Worm (Caenorhabditis elegans) whole organism, young adult: Measurements from ENCODE around the gene C26B9.2.

Experiments
- B0019.2 ChIP-seq: fragments of 200-800 bp; sonication (Bioruptor generic); conservative IDR thresholded peaks from 2 replicates; pipeline ENCODE4 v1.3.6; 2022; ENCODE audit warnings: missing genetic modification reagents, missing genetic modification characterization, missing compliant biosample characterization
- C06A6.2 ChIP-seq: fragments of 200-800 bp; sonication (Bioruptor generic); conservative IDR thresholded peaks from 2 replicates; pipeline ENCODE4 v1.3.6; 2022; ENCODE audit warnings: missing genetic modification characterization, missing compliant biosample characterization
- F39B2.1 ChIP-seq: fragments of 200-800 bp; sonication (Bioruptor generic); IDR thresholded peaks from 2 replicates; pipeline ENCODE4 v1.3.6; 2022; ENCODE audit warnings: missing genetic modification reagents, missing genetic modification characterization, missing compliant biosample characterization
- F57C9.4 ChIP-seq: sonication (generic microtip); optimal IDR thresholded peaks from 2 replicates; lab custom pipeline; 2017; ENCODE audit warnings: mild to moderate bottlenecking, missing genetic modification characterization, missing compliant biosample characterization
- K12H6.12 ChIP-seq: fragments of 200-800 bp; sonication (Bioruptor generic); optimal IDR thresholded peaks from 2 replicates; lab custom pipeline; 2018; ENCODE audit warnings: mild to moderate bottlenecking, missing genetic modification characterization, missing compliant biosample characterization
- T26A5.8 ChIP-seq: sonication (generic microtip); optimal IDR thresholded peaks from 2 replicates; lab custom pipeline; 2016; ENCODE audit warnings: missing genetic modification characterization, missing compliant biosample characterization
- Y53G8AR.9 ChIP-seq: fragments of 200-800 bp; sonication (Bioruptor generic); conservative IDR thresholded peaks from 2 replicates; pipeline ENCODE4 v1.3.6; 2022; ENCODE audit warnings: missing genetic modification reagents, missing genetic modification characterization, missing compliant biosample characterization
- ZK185.1 ChIP-seq: sonication (generic microtip); optimal IDR thresholded peaks from 2 replicates; lab custom pipeline; 2016; ENCODE audit warnings: mild to moderate bottlenecking, missing genetic modification characterization, missing compliant biosample characterization; ENCODE audit not compliant: poor library complexity, severe bottlenecking
- akir-1 ChIP-seq: fragments of 200-800 bp; sonication (Bioruptor generic); optimal IDR thresholded peaks from 2 replicates; lab custom pipeline; 2018; ENCODE audit warnings: mild to moderate bottlenecking, missing genetic modification characterization, moderate library complexity, missing compliant biosample characterization
- aptf-2 ChIP-seq: fragments of 200-800 bp; sonication (Bioruptor generic); conservative IDR thresholded peaks from 2 replicates; pipeline ENCODE4 v1.3.6; 2022; ENCODE audit warnings: missing genetic modification reagents, missing genetic modification characterization, missing compliant biosample characterization
- attf-5 ChIP-seq: fragments of 200-800 bp; sonication (Bioruptor generic); optimal IDR thresholded peaks from 2 replicates; lab custom pipeline; 2018; ENCODE audit warnings: mild to moderate bottlenecking, missing genetic modification characterization, missing compliant biosample characterization
- bed-2 ChIP-seq: fragments of 200-800 bp; sonication (Bioruptor generic); IDR thresholded peaks from 2 replicates; pipeline ENCODE4 v1.3.6; 2022; ENCODE audit warnings: missing genetic modification reagents, missing genetic modification characterization, missing compliant biosample characterization
- cebp-2 ChIP-seq: fragments of 200-800 bp; sonication (Bioruptor generic); IDR thresholded peaks from 2 replicates; pipeline ENCODE4 v1.3.6; 2022; ENCODE audit warnings: missing genetic modification characterization, missing compliant biosample characterization
- ceh-100 ChIP-seq: fragments of 200-800 bp; sonication (Bioruptor generic); IDR thresholded peaks from 2 replicates; pipeline ENCODE4 v1.3.6; 2022; ENCODE audit warnings: missing genetic modification reagents, missing genetic modification characterization, missing compliant biosample characterization
- ceh-27 ChIP-seq: fragments of 200-800 bp; sonication (Bioruptor generic); optimal IDR thresholded peaks from 2 replicates; lab custom pipeline; 2018; ENCODE audit warnings: mild to moderate bottlenecking, missing genetic modification characterization, moderate library complexity, missing compliant biosample characterization
- ceh-40 ChIP-seq: fragments of 200-800 bp; sonication (Bioruptor generic); IDR thresholded peaks from 2 replicates; pipeline ENCODE4 v1.3.6; 2022; ENCODE audit warnings: missing genetic modification characterization, missing compliant biosample characterization
- ceh-79 ChIP-seq: sonication (generic microtip); optimal IDR thresholded peaks from 2 replicates; lab custom pipeline; 2017; ENCODE audit warnings: mild to moderate bottlenecking, missing genetic modification characterization, missing compliant biosample characterization
- hlh-26 ChIP-seq: fragments of 200-800 bp; sonication (Bioruptor generic); conservative IDR thresholded peaks from 2 replicates; pipeline ENCODE4 v1.3.6; 2022; ENCODE audit warnings: missing genetic modification reagents, missing genetic modification characterization, missing compliant biosample characterization
- hmg-1.2 ChIP-seq: fragments of 200-800 bp; sonication (Bioruptor generic); IDR thresholded peaks from 2 replicates; pipeline ENCODE4 v1.3.6; 2022; ENCODE audit warnings: missing genetic modification reagents, missing genetic modification characterization, missing compliant biosample characterization
- hmg-20 ChIP-seq: fragments of 200-800 bp; sonication (Bioruptor generic); IDR thresholded peaks from 2 replicates; pipeline ENCODE4 v1.3.6; 2022; ENCODE audit warnings: missing genetic modification reagents, missing genetic modification characterization, missing compliant biosample characterization
- let-526 ChIP-seq: fragments of 200-800 bp; sonication (Bioruptor generic); IDR thresholded peaks from 2 replicates; pipeline ENCODE4 v1.3.6; 2022; ENCODE audit warnings: missing genetic modification reagents, missing genetic modification characterization, missing compliant biosample characterization
- let-607 ChIP-seq, 2 experiments: fragments of 200-800 bp in 1 of 2; sonication (Bioruptor generic) in 1 of 2; sonication (generic microtip) in 1 of 2; optimal IDR thresholded peaks; 2 replicates each; lab custom pipeline; 2016 to 2018; ENCODE audit warnings: mild to moderate bottlenecking in 2 of 2, missing compliant biosample characterization in 2 of 2, missing genetic modification characterization in 2 of 2, moderate library complexity in 2 of 2, missing genotype in 1 of 2
- lin-26 ChIP-seq: fragments of 200-800 bp; sonication (Bioruptor generic); IDR thresholded peaks from 2 replicates; pipeline ENCODE4 v1.3.6; 2022; ENCODE audit warnings: missing genetic modification reagents, missing genetic modification characterization, missing compliant biosample characterization
- lin-35 ChIP-seq, 3 experiments: fragments of 150-350 bp in 2 of 3; sonication (generic microtip) in 1 of 3; optimal IDR thresholded peaks; 2 replicates each; lab custom pipeline; 2014 to 2018; ENCODE audit warnings: missing biosample characterization in 3 of 3, missing genetic modification characterization in 3 of 3, missing genetic modification reagents in 3 of 3
- lin-40 ChIP-seq: sonication (generic microtip); optimal IDR thresholded peaks from 2 replicates; lab custom pipeline; 2016; ENCODE audit warnings: missing genetic modification characterization, mild to moderate bottlenecking, missing compliant biosample characterization, missing genotype, missing genetic modification reagents
- lin-54 ChIP-seq: fragments of 200-800 bp; sonication (Bioruptor generic); optimal IDR thresholded peaks from 2 replicates; lab custom pipeline; 2018; ENCODE audit warnings: mild to moderate bottlenecking, missing genetic modification characterization, missing compliant biosample characterization
- lir-1 ChIP-seq: fragments of 200-800 bp; sonication (Bioruptor generic); conservative IDR thresholded peaks from 2 replicates; pipeline ENCODE4 v1.3.6; 2022; ENCODE audit warnings: missing genetic modification reagents, missing genetic modification characterization, missing compliant biosample characterization
- madf-10 ChIP-seq: sonication (generic microtip); optimal IDR thresholded peaks from 2 replicates; lab custom pipeline; 2016; ENCODE audit warnings: mild to moderate bottlenecking, missing genetic modification characterization, missing compliant biosample characterization
- madf-3 ChIP-seq: fragments of 200-800 bp; sonication (Bioruptor generic); IDR thresholded peaks from 2 replicates; pipeline ENCODE4 v1.3.6; 2022; ENCODE audit warnings: missing genetic modification reagents, missing genetic modification characterization, missing compliant biosample characterization
- mxl-1 ChIP-seq: sonication (generic microtip); optimal IDR thresholded peaks from 2 replicates; lab custom pipeline; 2016; ENCODE audit warnings: missing genetic modification characterization, missing compliant biosample characterization
- nfya-1 ChIP-seq: sonication (generic microtip); optimal IDR thresholded peaks from 2 replicates; lab custom pipeline; 2017; ENCODE audit warnings: antibody characterized with exemption, missing compliant biosample characterization, missing genetic modification characterization, borderline replicate concordance; ENCODE audit not compliant: insufficient read depth
- nfyb-1 ChIP-seq: fragments of 200-800 bp; sonication (Bioruptor generic); IDR thresholded peaks from 2 replicates; pipeline ENCODE4 v1.3.6; 2022; ENCODE audit warnings: missing genetic modification reagents, missing genetic modification characterization, missing compliant biosample characterization
- nhr-80 ChIP-seq: sonication (generic microtip); optimal IDR thresholded peaks from 2 replicates; lab custom pipeline; 2016; ENCODE audit warnings: missing genetic modification characterization, missing compliant biosample characterization
- pbrm-1 ChIP-seq: fragments of 200-800 bp; sonication (Bioruptor generic); IDR thresholded peaks from 2 replicates; pipeline ENCODE4 v1.3.6; 2022; ENCODE audit warnings: missing genetic modification reagents, missing genetic modification characterization, missing compliant biosample characterization
- rpc-1 ChIP-seq, 2 experiments: fragments of 150-350 bp in 1 of 2; sonication (generic microtip) in 1 of 2; optimal IDR thresholded peaks; 2 replicates each; lab custom pipeline; 2014 to 2018; ENCODE audit warnings: missing biosample characterization in 1 of 2, missing genetic modification characterization in 1 of 2, missing genetic modification reagents in 1 of 2, missing genotype in 1 of 2
- sdz-38 ChIP-seq: sonication (generic microtip); optimal IDR thresholded peaks from 2 replicates; lab custom pipeline; 2016; ENCODE audit warnings: missing genotype, missing genetic modification characterization, missing compliant biosample characterization
- snpc-1.1 ChIP-seq: sonication (generic microtip); optimal IDR thresholded peaks from 2 replicates; lab custom pipeline; 2017; ENCODE audit warnings: missing genetic modification characterization, mild to moderate bottlenecking, missing compliant biosample characterization, antibody characterized with exemption, moderate library complexity, missing genotype, missing genetic modification reagents; ENCODE audit not compliant: insufficient read depth
- snpc-1.3 ChIP-seq: sonication (generic microtip); optimal IDR thresholded peaks from 2 replicates; lab custom pipeline; 2017; ENCODE audit warnings: missing genetic modification characterization, mild to moderate bottlenecking, missing compliant biosample characterization, antibody characterized with exemption, moderate library complexity, missing genotype, missing genetic modification reagents; ENCODE audit not compliant: insufficient read depth
- snpc-3.4 ChIP-seq: sonication (generic microtip); optimal IDR thresholded peaks from 2 replicates; lab custom pipeline; 2017; ENCODE audit warnings: missing genetic modification characterization, mild to moderate bottlenecking, missing compliant biosample characterization, antibody characterized with exemption, moderate library complexity, missing genotype, missing genetic modification reagents
- snpc-4 ChIP-seq, 5 experiments: fragments of 150-350 bp in 1 of 5; sonication (generic microtip) in 4 of 5; optimal IDR thresholded peaks; 2 replicates each; lab custom pipeline; 2014 to 2018; ENCODE audit warnings: missing genetic modification characterization in 5 of 5, missing biosample characterization in 3 of 5, antibody characterized with exemption in 2 of 5, mild to moderate bottlenecking in 2 of 5, missing compliant biosample characterization in 2 of 5, missing genotype in 2 of 5, moderate library complexity in 2 of 5, missing genetic modification reagents in 1 of 5
- tbx-9 ChIP-seq: sonication (generic microtip); optimal IDR thresholded peaks from 2 replicates; lab custom pipeline; 2016; ENCODE audit warnings: borderline replicate concordance, missing genetic modification characterization, inconsistent platforms, missing compliant biosample characterization
- ztf-18 ChIP-seq: sonication (generic microtip); optimal IDR thresholded peaks from 2 replicates; lab custom pipeline; 2016; ENCODE audit warnings: missing genotype, mild to moderate bottlenecking, missing genetic modification characterization, missing compliant biosample characterization
- ztf-26 ChIP-seq: sonication (generic microtip); optimal IDR thresholded peaks from 2 replicates; lab custom pipeline; 2017; ENCODE audit warnings: missing genetic modification characterization, missing compliant biosample characterization

C26B9.2 gene

ce11 chrX:5335368-5335767 lies 4.6 kb upstream of the C26B9.2 start, which contains the start of gene C26B9.6:
Gene C26B9.6 (minus strand): TSS chrX:5335468.
- no peak for TF ChIP-seq hmg-20 (GFP tag; lab: Robert Waterston, UW)
- TF ChIP-seq lin-54: no peak
- no peak for TF ChIP-seq F57C9.4 (tag; lab: Kevin White, UChicago)
- no peak for TF ChIP-seq cebp-2 (GFP tag; lab: Robert Waterston, UW)
- TF ChIP-seq let-607 (tag; optimal IDR thresholded peaks at IDR 0.05; lab: Kevin White, UChicago): no peak
- TF ChIP-seq ceh-40 (GFP tag; lab: Robert Waterston, UW): no peak
- no peak for TF ChIP-seq bed-2 (GFP tag; lab: Robert Waterston, UW)
- no peak for TF ChIP-seq tbx-9 (tag; lab: Kevin White, UChicago)
- no peak for TF ChIP-seq nfya-1 (tag; lab: Kevin White, UChicago)
- no peak for TF ChIP-seq snpc-1.3 (tag; lab: Kevin White, UChicago)
- no peak for TF ChIP-seq C06A6.2
- no peak for TF ChIP-seq Y53G8AR.9 (GFP tag; lab: Robert Waterston, UW)
- TF ChIP-seq lir-1: no peak
- no peak for TF ChIP-seq sdz-38 (tag; lab: Kevin White, UChicago)
- TF ChIP-seq mxl-1 (tag; lab: Kevin White, UChicago): no peak

ce11 chrX:5336498-5336897 lies 3.5 kb upstream of the C26B9.2 start:
- TF ChIP-seq ztf-26 (tag; lab: Kevin White, UChicago) (peak; percentile 33), ZK185.1 (tag; lab: Kevin White, UChicago) (peak; percentile 21), akir-1 (GFP tag; lab: Kevin White, UChicago) (no peak), C06A6.2 (no peak), rpc-1 (optimal IDR thresholded peaks at IDR 0.05; lab: Kevin White, UChicago) (no peak), rpc-1 (tag; optimal IDR thresholded peaks at IDR 0.05; lab: Kevin White, UChicago) (no peak), hmg-1.2 (GFP tag; lab: Robert Waterston, UW) (peak; percentile 75; the same call in 1 of the 2 replicates), nhr-80 (tag; lab: Kevin White, UChicago) (peak; percentile 73), lin-35 (GFP tag; optimal IDR thresholded peaks at IDR 0.05; lab: Kevin White, UChicago) (no peak), nfyb-1 (GFP tag; lab: Robert Waterston, UW) (0 out of 2 replicates have a peak, but pooled peaks have one; percentile 47), madf-10 (tag; lab: Kevin White, UChicago) (peak; percentile 95), aptf-2 (GFP tag; lab: Robert Waterston, UW) (no peak), snpc-3.4 (peak; percentile 44), snpc-4 (GFP tag; optimal IDR thresholded peaks at IDR 0.05; lab: Kevin White, UChicago) (no peak), snpc-4 (tag; optimal IDR thresholded peaks at IDR 0.05; lab: Kevin White, UChicago) (peak in 2 of 4 experiments; percentile 17 to 40), lin-26 (GFP tag; lab: Robert Waterston, UW) (no peak), pbrm-1 (GFP tag; lab: Robert Waterston, UW) (peak; percentile 20; the same call in 1 of the 2 replicates), snpc-1.1 (tag; lab: Kevin White, UChicago) (no peak), let-526 (GFP tag; lab: Robert Waterston, UW) (0 out of 2 replicates have a peak, but pooled peaks have one; percentile 27), hlh-26 (GFP tag; lab: Robert Waterston, UW) (no peak), T26A5.8 (tag; lab: Kevin White, UChicago) (no peak), madf-3 (GFP tag; lab: Robert Waterston, UW) (0 out of 2 replicates have a peak, but pooled peaks have one; percentile 62), ztf-18 (tag; lab: Kevin White, UChicago) (peak; percentile 17), attf-5 (GFP tag; lab: Kevin White, UChicago) (peak; percentile 60), B0019.2 (no peak), snpc-1.3 (tag; lab: Kevin White, UChicago) (no peak), F39B2.1 (GFP tag; lab: Robert Waterston, UW) (no peak), ceh-79 (tag; lab: Kevin White, UChicago) (no peak), K12H6.12 (tag; lab: Kevin White, UChicago) (peak; percentile 47), lin-40 (tag; lab: Kevin White, UChicago) (peak; percentile 68), ceh-100 (GFP tag; lab: Robert Waterston, UW) (no peak), ceh-27 (GFP tag; lab: Kevin White, UChicago) (peak; percentile 73)
